Fruit fly (Drosophila melanogaster) whole organism, embryonic: Measurements from ENCODE around the gene MESR3.

Experiments used
- Awh ChIP-seq: fragments of 200-800 bp; sonication (Bioruptor generic); IDR thresholded peaks from 2 replicates; pipeline ENCODE4, ENCODE4 v1.3.6; 2022; ENCODE audit warnings: missing biosample characterization, missing genetic modification characterization
- Bgb ChIP-seq: fragments of 200-800 bp; sonication (Bioruptor generic); IDR thresholded peaks from 2 replicates; pipeline ENCODE4 v1.3.6; 2022; ENCODE audit warnings: missing biosample characterization, missing genetic modification characterization; ENCODE audit not compliant: partially characterized antibody
- BtbVII ChIP-seq: fragments of 200-800 bp; sonication (Bioruptor generic); optimal IDR thresholded peaks from 3 replicates; lab custom pipeline; 2017; ENCODE audit warnings: missing biosample characterization, mild to moderate bottlenecking, missing genetic modification characterization
- C15 ChIP-seq: fragments of 200-800 bp; sonication (Bioruptor generic); IDR thresholded peaks from 3 replicates; pipeline ENCODE4 v1.3.6; 2022; ENCODE audit warnings: missing biosample characterization, missing genetic modification characterization
- CG10147 ChIP-seq: fragments of 200-800 bp; sonication (Bioruptor generic); optimal IDR thresholded peaks from 2 replicates; lab custom pipeline; 2019; ENCODE audit warnings: missing biosample characterization, mild to moderate bottlenecking, missing genetic modification characterization, moderate library complexity
- CG11560 ChIP-seq: fragments of 200-800 bp; sonication (Bioruptor generic); IDR thresholded peaks from 3 replicates; pipeline ENCODE4 v1.3.6; 2022; ENCODE audit warnings: missing biosample characterization, missing genetic modification characterization
- CG12219 ChIP-seq: fragments of 200-800 bp; sonication (Bioruptor generic); optimal IDR thresholded peaks from 3 replicates; lab custom pipeline; 2018; ENCODE audit warnings: missing biosample characterization, mild to moderate bottlenecking, missing genetic modification characterization
- CG12744 ChIP-seq: fragments of 200-800 bp; sonication (Bioruptor generic); optimal IDR thresholded peaks from 2 replicates; lab custom pipeline; 2016; ENCODE audit warnings: missing biosample characterization, missing genetic modification characterization
- CG13894 ChIP-seq: fragments of 200-800 bp; sonication (Bioruptor generic); optimal IDR thresholded peaks from 3 replicates; lab custom pipeline; 2018; ENCODE audit warnings: missing biosample characterization, mild to moderate bottlenecking, missing genetic modification characterization, moderate library complexity
- CG14667 ChIP-seq: fragments of 200-800 bp; sonication (Bioruptor generic); IDR thresholded peaks from 2 replicates; pipeline ENCODE4 v1.3.6; 2022; ENCODE audit warnings: missing biosample characterization, missing genetic modification characterization
- CG14860 ChIP-seq: fragments of 200-800 bp; sonication (Bioruptor generic); IDR thresholded peaks from 3 replicates; pipeline ENCODE4 v1.3.6; 2022; ENCODE audit warnings: missing biosample characterization, missing genetic modification characterization; ENCODE audit not compliant: partially characterized antibody
- CG1529 ChIP-seq: fragments of 200-800 bp; sonication (Bioruptor generic); optimal IDR thresholded peaks from 3 replicates; lab custom pipeline; 2018; ENCODE audit warnings: missing biosample characterization, missing genetic modification characterization
- CG15479 ChIP-seq: fragments of 200-800 bp; sonication (Bioruptor generic); optimal IDR thresholded peaks from 3 replicates; lab custom pipeline; 2019; ENCODE audit warnings: missing biosample characterization, mild to moderate bottlenecking, missing genetic modification characterization, moderate library complexity
- CG15696 ChIP-seq: fragments of 200-800 bp; sonication (Bioruptor generic); optimal IDR thresholded peaks from 2 replicates; lab custom pipeline; 2019; ENCODE audit warnings: missing biosample characterization, mild to moderate bottlenecking, missing genetic modification characterization, moderate library complexity
- CG1603 ChIP-seq: fragments of 200-800 bp; sonication (Bioruptor generic); optimal IDR thresholded peaks from 2 replicates; lab custom pipeline; 2019; ENCODE audit warnings: missing biosample characterization, mild to moderate bottlenecking, missing genetic modification characterization, moderate library complexity
- CG17361 ChIP-seq: fragments of 200-800 bp; sonication (Bioruptor generic); IDR thresholded peaks from 3 replicates; pipeline ENCODE4 v1.3.6; 2022; ENCODE audit warnings: missing biosample characterization, missing genetic modification characterization
- CG31388 ChIP-seq: fragments of 200-800 bp; sonication (Bioruptor generic); optimal IDR thresholded peaks from 2 replicates; lab custom pipeline; 2016; ENCODE audit warnings: missing biosample characterization, missing genetic modification characterization
- CG32772 ChIP-seq: fragments of 200-800 bp; sonication (Bioruptor generic); IDR thresholded peaks from 2 replicates; pipeline ENCODE4 v1.3.6; 2022; ENCODE audit warnings: missing biosample characterization, missing genetic modification characterization
- CG42726 ChIP-seq: fragments of 200-800 bp; sonication (Bioruptor generic); IDR thresholded peaks from 2 replicates; pipeline ENCODE4 v1.3.6; 2022; ENCODE audit warnings: missing biosample characterization, missing genetic modification characterization; ENCODE audit not compliant: partially characterized antibody
- CG43689 ChIP-seq: fragments of 200-800 bp; sonication (Bioruptor generic); IDR thresholded peaks from 2 replicates; pipeline ENCODE4 v1.3.6; 2022; ENCODE audit warnings: missing biosample characterization, missing genetic modification characterization
- CG6175 ChIP-seq: fragments of 200-800 bp; sonication (Bioruptor generic); IDR thresholded peaks from 3 replicates; pipeline ENCODE4 v1.3.6; 2022; ENCODE audit warnings: missing biosample characterization, missing genetic modification characterization
- CG6683 ChIP-seq: fragments of 200-800 bp; sonication (Bioruptor generic); optimal IDR thresholded peaks from 2 replicates; lab custom pipeline; 2017; ENCODE audit warnings: missing biosample characterization, mild to moderate bottlenecking, missing genetic modification characterization, missing genetic modification reagents
- CG6854 ChIP-seq: fragments of 200-800 bp; sonication (Bioruptor generic); optimal IDR thresholded peaks from 3 replicates; lab custom pipeline; 2017; ENCODE audit warnings: missing biosample characterization, mild to moderate bottlenecking, missing genetic modification characterization
- CG7556 ChIP-seq: fragments of 200-800 bp; sonication (Bioruptor generic); optimal IDR thresholded peaks from 2 replicates; lab custom pipeline; 2017; ENCODE audit warnings: missing biosample characterization, mild to moderate bottlenecking, missing genetic modification characterization
- CG7786 ChIP-seq: fragments of 200-800 bp; sonication (Bioruptor generic); optimal IDR thresholded peaks from 2 replicates; lab custom pipeline; 2016; ENCODE audit warnings: missing biosample characterization, missing genetic modification characterization
- CG7928 ChIP-seq: fragments of 200-800 bp; sonication (Bioruptor generic); optimal IDR thresholded peaks from 2 replicates; lab custom pipeline; 2017; ENCODE audit warnings: missing biosample characterization, mild to moderate bottlenecking, missing genetic modification characterization
- Dip2 ChIP-seq: fragments of 200-800 bp; sonication (Bioruptor generic); IDR thresholded peaks from 2 replicates; pipeline ENCODE4 v1.3.6; 2022; ENCODE audit warnings: missing biosample characterization, missing genetic modification characterization
- E2f1 ChIP-seq: fragments of 200-800 bp; sonication (Bioruptor generic); IDR thresholded peaks from 2 replicates; pipeline ENCODE4 v1.3.6; 2022; ENCODE audit warnings: missing biosample characterization, missing genetic modification characterization
- HmgD ChIP-seq: fragments of 200-800 bp; sonication (Bioruptor generic); optimal IDR thresholded peaks from 3 replicates; lab custom pipeline; 2016; ENCODE audit warnings: missing biosample characterization, missing genetic modification characterization
- MTF-1 ChIP-seq: fragments of 200-800 bp; sonication (Bioruptor generic); optimal IDR thresholded peaks from 2 replicates; lab custom pipeline; 2018; ENCODE audit warnings: missing biosample characterization, mild to moderate bottlenecking, missing genetic modification characterization, borderline replicate concordance
- Myb ChIP-seq: fragments of 200-800 bp; sonication (Bioruptor generic); optimal IDR thresholded peaks from 2 replicates; lab custom pipeline; 2016; ENCODE audit warnings: missing biosample characterization, missing genetic modification characterization
- Sin3A ChIP-seq: fragments of >200 bp; optimal IDR thresholded peaks from 2 replicates; lab custom pipeline; 2018
- Spps ChIP-seq: fragments of 200-800 bp; sonication (Bioruptor generic); optimal IDR thresholded peaks from 2 replicates; lab custom pipeline; 2018; ENCODE audit warnings: missing biosample characterization, mild to moderate bottlenecking, missing genetic modification characterization
- Xrp1 ChIP-seq: fragments of 200-800 bp; sonication (Bioruptor generic); IDR thresholded peaks from 2 replicates; pipeline ENCODE4 v1.3.6; 2022; ENCODE audit warnings: missing biosample characterization, missing genetic modification characterization
- ab ChIP-seq: fragments of 200-800 bp; sonication (Bioruptor generic); optimal IDR thresholded peaks from 2 replicates; lab custom pipeline; 2016; ENCODE audit warnings: missing biosample characterization, missing genetic modification characterization
- amos ChIP-seq: fragments of 200-800 bp; sonication (Bioruptor generic); IDR thresholded peaks from 2 replicates; pipeline ENCODE4 v1.3.6; 2022; ENCODE audit warnings: missing biosample characterization, missing genetic modification characterization; ENCODE audit not compliant: partially characterized antibody
- caup ChIP-seq: fragments of 200-800 bp; sonication (Bioruptor generic); optimal IDR thresholded peaks from 3 replicates; lab custom pipeline; 2017; ENCODE audit warnings: missing biosample characterization, mild to moderate bottlenecking, missing genetic modification characterization, moderate library complexity; ENCODE audit not compliant: severe bottlenecking
- dati ChIP-seq: fragments of 200-800 bp; sonication (Bioruptor generic); IDR thresholded peaks from 2 replicates; pipeline ENCODE4 v1.3.6; 2022; ENCODE audit warnings: missing biosample characterization, missing genetic modification characterization
- fd102C ChIP-seq: fragments of 200-800 bp; sonication (Bioruptor generic); optimal IDR thresholded peaks from 2 replicates; lab custom pipeline; 2018; ENCODE audit warnings: missing biosample characterization, mild to moderate bottlenecking, missing genetic modification characterization, moderate library complexity
- fd3F ChIP-seq: fragments of 200-800 bp; sonication (Bioruptor generic); optimal IDR thresholded peaks from 2 replicates; lab custom pipeline; 2018; ENCODE audit warnings: missing biosample characterization, mild to moderate bottlenecking, missing genetic modification characterization, moderate library complexity
- fu2 ChIP-seq: fragments of 200-800 bp; sonication (Bioruptor generic); optimal IDR thresholded peaks from 2 replicates; lab custom pipeline; 2016; ENCODE audit warnings: missing biosample characterization, missing genetic modification characterization
- gsb ChIP-seq: fragments of 200-800 bp; sonication (Bioruptor generic); IDR thresholded peaks from 2 replicates; pipeline ENCODE4 v1.3.6; 2022; ENCODE audit warnings: missing biosample characterization, missing genetic modification characterization
- lmd ChIP-seq: fragments of 200-800 bp; sonication (Bioruptor generic); IDR thresholded peaks from 2 replicates; pipeline ENCODE4 v1.3.6; 2022; ENCODE audit warnings: missing biosample characterization, missing genetic modification characterization
- nerfin-1 ChIP-seq: fragments of 200-800 bp; sonication (Bioruptor generic); optimal IDR thresholded peaks from 3 replicates; lab custom pipeline; 2019; ENCODE audit warnings: missing biosample characterization, mild to moderate bottlenecking, missing genetic modification characterization, moderate library complexity
- odd ChIP-seq: fragments of 200-800 bp; sonication (Bioruptor generic); optimal IDR thresholded peaks from 2 replicates; lab custom pipeline; 2017; ENCODE audit warnings: missing biosample characterization, mild to moderate bottlenecking, missing genetic modification characterization
- p53 ChIP-seq: fragments of 200-800 bp; sonication (Bioruptor generic); optimal IDR thresholded peaks from 2 replicates; lab custom pipeline; 2016; ENCODE audit warnings: missing biosample characterization, missing genetic modification characterization
- peb ChIP-seq: fragments of 200-800 bp; sonication (Bioruptor generic); IDR thresholded peaks from 2 replicates; pipeline ENCODE4 v1.3.6; 2022; ENCODE audit warnings: missing biosample characterization, missing genetic modification characterization
- salm ChIP-seq: fragments of 200-800 bp; sonication (Bioruptor generic); optimal IDR thresholded peaks from 2 replicates; lab custom pipeline; 2018; ENCODE audit warnings: missing biosample characterization, mild to moderate bottlenecking, missing genetic modification characterization
- trem ChIP-seq: fragments of 200-800 bp; optimal IDR thresholded peaks from 3 replicates; lab custom pipeline; 2019; ENCODE audit warnings: missing biosample characterization, mild to moderate bottlenecking, missing genetic modification characterization, moderate library complexity
- trh ChIP-seq: fragments of 200-800 bp; sonication (Bioruptor generic); optimal IDR thresholded peaks from 2 replicates; lab custom pipeline; 2016; ENCODE audit warnings: missing biosample characterization, missing genetic modification characterization
- z ChIP-seq: fragments of 200-800 bp; sonication (Bioruptor generic); IDR thresholded peaks from 3 replicates; pipeline ENCODE4 v1.3.6; 2022; ENCODE audit warnings: missing biosample characterization, missing genetic modification characterization

MESR3 gene

dm6 chr2L:18604986-18605385 lies 12.1 kb upstream of the MESR3 start, which contains the start of gene CG10413 (continued):
- TF ChIP-seq CG15479 (GFP tag; lab: Kevin White, UChicago) (peak; percentile 48), gsb (GFP tag; lab: Robert Waterston, UW) (peak; percentile 95), CG6683 (GFP tag; lab: Kevin White, UChicago) (peak; percentile 92), amos (GFP tag; lab: Robert Waterston, UW) (peak; percentile 40; the same call in 1 of the 2 replicates), C15 (GFP tag; lab: Robert Waterston, UW) (peak; percentile 92), salm (tag; lab: Kevin White, UChicago) (peak; percentile 97), CG1603 (tag; lab: Kevin White, UChicago) (peak; percentile 96), Dip2 (GFP tag; lab: Robert Waterston, UW) (peak; percentile 64), p53 (GFP tag; lab: Kevin White, UChicago) (peak; percentile 91), CG10147 (GFP tag; lab: Kevin White, UChicago) (peak; percentile 97), CG7556 (GFP tag; lab: Kevin White, UChicago) (peak; percentile 96), caup (GFP tag; lab: Kevin White, UChicago) (peak; percentile 97), MTF-1 (peak; percentile 94), CG6175 (GFP tag; lab: Robert Waterston, UW) (peak; percentile 96), CG1529 (peak; percentile 96), odd (GFP tag; lab: Kevin White, UChicago) (peak; percentile 97), CG14667 (GFP tag; lab: Robert Waterston, UW) (peak; percentile 97), CG14860 (GFP tag; lab: Robert Waterston, UW) (no peak), CG12744 (GFP tag; lab: Kevin White, UChicago) (peak; percentile 98), CG6854 (GFP tag; lab: Kevin White, UChicago) (peak; percentile 94), CG17361 (peak; percentile 98), dati (GFP tag; lab: Robert Waterston, UW) (peak; percentile 86), HmgD (GFP tag; lab: Kevin White, UChicago) (peak; percentile 97), CG13894 (tag; lab: Kevin White, UChicago) (peak; percentile 98), CG42726 (GFP tag; lab: Robert Waterston, UW) (no peak), ab (peak; percentile 97), CG31388 (GFP tag; lab: Kevin White, UChicago) (peak; percentile 95), CG7786 (peak; percentile 98), trh (GFP tag; lab: Kevin White, UChicago) (peak; percentile 96), E2f1 (GFP tag; lab: Robert Waterston, UW) (peak; percentile 96), CG12219 (GFP tag; lab: Kevin White, UChicago) (peak; percentile 98), nerfin-1 (tag; lab: Kevin White, UChicago) (peak; percentile 96), Xrp1 (peak; percentile 98), CG15696 (tag; lab: Kevin White, UChicago) (peak; percentile 97), fd102C (GFP tag; lab: Kevin White, UChicago) (peak; percentile 79), Awh (GFP tag; lab: Robert Waterston, UW) (peak; percentile 95), lmd (GFP tag; lab: Robert Waterston, UW) (peak; percentile 99), peb (GFP tag; lab: Robert Waterston, UW) (peak; percentile 95), BtbVII (GFP tag; lab: Kevin White, UChicago) (peak; percentile 98), Sin3A (lab: Kevin White, UChicago) (no peak), Bgb (GFP tag; lab: Robert Waterston, UW) (no peak), CG32772 (peak; percentile 96), CG43689 (peak; percentile 94), trem (tag; lab: Kevin White, UChicago) (peak; percentile 95), fu2 (GFP tag; lab: Kevin White, UChicago) (peak; percentile 98), CG7928 (GFP tag; lab: Kevin White, UChicago) (peak; percentile 82), fd3F (GFP tag; lab: Kevin White, UChicago) (peak; percentile 98), Spps (peak; percentile 95), Myb (GFP tag; lab: Kevin White, UChicago) (peak; percentile 89), z (GFP tag; lab: Robert Waterston, UW) (peak; percentile 66; the same call in 2 of the 3 replicates), CG11560 (peak; percentile 90)
